Fruit fly (Drosophila melanogaster): Measurements from ENCODE around the gene CG45065.

Gene CG45065

dm6 chrX:14882536-14883118, at the start of gene CG45065, which contains the start of gene CG45064:
Gene CG45065 (minus strand): TSS chrX:14882586.
Gene CG45064 (minus strand): TSS chrX:14882586.
- TF ChIP-seq noc (tag; optimal IDR thresholded peaks at IDR 0.05), result peak; percentile 89

- no peak for TF ChIP-seq noc (tag; optimal IDR thresholded peaks at IDR 0.05)
These were observed 48.9 kb upstream of the CG45065 start for dm6 chrX:14931296-14931695.

dm6 chrX:14929813-14930212, 47.4 kb upstream of the CG45065 start:
- peak; percentile 9 for TF ChIP-seq noc (tag; optimal IDR thresholded peaks at IDR 0.05)

dm6 chrX:14928844-14929243, 46.5 kb upstream of the CG45065 start, which contains the start of gene CG32591:
Gene CG32591 (minus strand): TSS chrX:14928944.
- TF ChIP-seq noc (tag; optimal IDR thresholded peaks at IDR 0.05), result no peak

dm6 chrX:14923277-14924019, 41.1 kb upstream of the CG45065 start, which contains the start of gene CG9503:
Gene CG9503 (minus strand): TSS chrX:14923493.
- TF ChIP-seq noc (tag; optimal IDR thresholded peaks at IDR 0.05), result no peak

dm6 chrX:14922396-14923276, 40.2 kb upstream of the CG45065 start:
- no peak for TF ChIP-seq noc (tag; optimal IDR thresholded peaks at IDR 0.05)

- TF ChIP-seq noc (tag; optimal IDR thresholded peaks at IDR 0.05), result no peak
These were observed 36.4 kb upstream of the CG45065 start, which contains the start of gene Eo for dm6 chrX:14918750-14919247. Gene Eo (minus strand): TSS chrX:14918800.

- TF ChIP-seq noc (tag; optimal IDR thresholded peaks at IDR 0.05), result no peak
These were observed 31.4 kb upstream of the CG45065 start, which contains the start of gene CG12398 for dm6 chrX:14913706-14914303. Gene CG12398 (minus strand): TSS chrX:14913812.

- TF ChIP-seq noc (tag; optimal IDR thresholded peaks at IDR 0.05), result no peak
These were observed 28.3 kb upstream of the CG45065 start, which contains the start of gene CG14406 for dm6 chrX:14910464-14911349. Gene CG14406 (minus strand): TSS chrX:14910845.

dm6 chrX:14909658-14910378, 27.4 kb upstream of the CG45065 start, which contains the start of gene fiz:
Gene fiz (minus strand): TSS chrX:14909708.
- no peak for TF ChIP-seq noc (tag; optimal IDR thresholded peaks at IDR 0.05)

dm6 chrX:14909051-14909450, 26.7 kb upstream of the CG45065 start:
- TF ChIP-seq noc (tag; optimal IDR thresholded peaks at IDR 0.05), result no peak

- peak; percentile 33 for TF ChIP-seq noc (tag; optimal IDR thresholded peaks at IDR 0.05)
These were observed 23.2 kb upstream of the CG45065 start, which contains the start of gene CG9512 for dm6 chrX:14905499-14906044. Gene CG9512 (minus strand): TSS chrX:14905549.

dm6 chrX:14897592-14897991, 15.2 kb upstream of the CG45065 start:
- no peak for TF ChIP-seq noc (tag; optimal IDR thresholded peaks at IDR 0.05)
